Worm (Caenorhabditis elegans): Measurements from ENCODE around the gene tag-293.

DNA sequence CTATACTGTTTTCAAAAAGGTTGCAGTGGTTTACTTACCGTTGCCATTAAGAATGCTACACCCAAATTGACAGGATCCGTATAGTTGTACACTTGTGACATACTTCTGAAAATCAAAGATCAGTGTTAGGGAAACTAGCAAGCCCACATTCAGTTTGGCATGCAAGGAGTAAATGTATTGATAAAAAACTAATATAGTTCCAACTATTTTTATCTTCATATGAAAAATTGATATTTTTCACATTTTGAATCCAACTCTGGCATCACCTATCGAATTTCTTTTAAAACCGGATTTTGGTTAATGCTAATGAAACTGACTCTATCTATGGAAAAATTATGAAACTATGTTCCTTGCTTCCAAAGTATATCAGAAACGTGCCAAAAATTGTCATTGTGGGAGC is 30.1 kb downstream of the tag-293 start, which contains the start of gene srx-92:
- no peak for TF ChIP-seq dmd-4 (tag; optimal IDR thresholded peaks at IDR 0.05)
- no peak for TF ChIP-seq lsy-2 (tag; optimal IDR thresholded peaks at IDR 0.05)
- TF ChIP-seq ceh-16 (tag; optimal IDR thresholded peaks at IDR 0.05): no peak
- no peak for TF ChIP-seq nhr-129 (tag; optimal IDR thresholded peaks at IDR 0.05)
- no peak for TF ChIP-seq ZK546.5 (tag; optimal IDR thresholded peaks at IDR 0.05)
